Worm (Caenorhabditis elegans): Measurements from ENCODE around the gene Y73F8A.26.
"Not testable (repeated sequence)": the region's sequence is repeated elsewhere in the genome, so short reads cannot be mapped to it uniquely, and the experiment has no call there.

- TF ChIP-seq aly-2 (tag; optimal IDR thresholded peaks at IDR 0.05); fos-1 (tag; optimal IDR thresholded peaks at IDR 0.05); dpl-1 (GFP tag; optimal IDR thresholded peaks at IDR 0.05); nhr-85 (tag); snpc-4 (tag; optimal IDR thresholded peaks at IDR 0.05); fkh-4 (tag; optimal IDR thresholded peaks at IDR 0.05; ENCODE audit: borderline replicate concordance); ama-1 (optimal IDR thresholded peaks at IDR 0.05); lir-3 (tag; optimal IDR thresholded peaks at IDR 0.05; ENCODE audit: poor library complexity); Y116A8C.19 (tag; optimal IDR thresholded peaks at IDR 0.05; ENCODE audit: borderline replicate concordance); skn-1 (tag; optimal IDR thresholded peaks at IDR 0.05); ztf-4 (tag; optimal IDR thresholded peaks at IDR 0.05); irx-1 (tag; optimal IDR thresholded peaks at IDR 0.05); ztf-11 (tag; optimal IDR thresholded peaks at IDR 0.05); elt-3 (tag; optimal IDR thresholded peaks at IDR 0.05): not testable (repeated sequence)
These were observed 47.9 kb downstream of the Y73F8A.26 start, which contains the start of gene Y73F8A.32 for ce11 chrIV:15521342-15521741.
